Fruit fly (Drosophila melanogaster) whole organism, prepupa: Measurements from ENCODE around the gene alt.

Experiments
- Blimp-1 ChIP-seq: fragments of 200-800 bp; sonication (Bioruptor generic); optimal IDR thresholded peaks from 3 replicates; lab custom pipeline; 2017; ENCODE audit warnings: missing biosample characterization, missing genetic modification characterization, mild to moderate bottlenecking, moderate library complexity, missing genetic modification reagents
- CG10631 ChIP-seq: fragments of 200-800 bp; sonication (Bioruptor generic); optimal IDR thresholded peaks from 2 replicates; lab custom pipeline; 2016; ENCODE audit warnings: missing biosample characterization, missing genetic modification characterization
- CG10669 ChIP-seq: fragments of 200-800 bp; sonication (Bioruptor generic); optimal IDR thresholded peaks from 3 replicates; lab custom pipeline; 2018; ENCODE audit warnings: missing biosample characterization, mild to moderate bottlenecking, missing genetic modification characterization, moderate library complexity
- CG11294 ChIP-seq: fragments of 200-800 bp; sonication (Bioruptor generic); IDR thresholded peaks from 2 replicates; pipeline ENCODE4 v1.3.6; 2022; ENCODE audit warnings: missing biosample characterization, missing genetic modification characterization
- CG11902 ChIP-seq: fragments of 200-800 bp; sonication (Bioruptor generic); optimal IDR thresholded peaks from 3 replicates; lab custom pipeline; 2016; ENCODE audit warnings: missing biosample characterization, missing genetic modification characterization
- CG15336 ChIP-seq: fragments of 200-800 bp; sonication (Bioruptor generic); IDR thresholded peaks from 2 replicates; pipeline ENCODE4 v1.3.6; 2022; ENCODE audit warnings: missing biosample characterization, missing genetic modification characterization
- CG16779 ChIP-seq: fragments of 200-800 bp; sonication (Bioruptor generic); optimal IDR thresholded peaks from 3 replicates; lab custom pipeline; 2017; ENCODE audit warnings: missing biosample characterization, mild to moderate bottlenecking, missing genetic modification characterization
- CG3032 ChIP-seq: fragments of 200-800 bp; optimal IDR thresholded peaks from 2 replicates; lab custom pipeline; 2019; ENCODE audit warnings: missing biosample characterization, mild to moderate bottlenecking, missing genetic modification characterization, moderate library complexity
- CG32006 ChIP-seq: fragments of 200-800 bp; sonication (Bioruptor generic); optimal IDR thresholded peaks from 3 replicates; lab custom pipeline; 2017; ENCODE audit warnings: missing biosample characterization, mild to moderate bottlenecking, missing genetic modification characterization
- CG4318 ChIP-seq: fragments of 200-800 bp; sonication (Bioruptor generic); optimal IDR thresholded peaks from 3 replicates; lab custom pipeline; 2017; ENCODE audit warnings: missing biosample characterization, mild to moderate bottlenecking, missing genetic modification characterization
- CG6276 ChIP-seq: fragments of 200-800 bp; sonication (Bioruptor generic); optimal IDR thresholded peaks from 2 replicates; lab custom pipeline; 2017; ENCODE audit warnings: missing biosample characterization, mild to moderate bottlenecking, missing genetic modification characterization
- CG6792 ChIP-seq: fragments of 200-800 bp; sonication (Bioruptor generic); optimal IDR thresholded peaks from 3 replicates; lab custom pipeline; 2016; ENCODE audit warnings: missing biosample characterization, missing genetic modification characterization
- CG6808 ChIP-seq: fragments of 200-800 bp; sonication (Bioruptor generic); optimal IDR thresholded peaks from 3 replicates; lab custom pipeline; 2017; ENCODE audit warnings: missing biosample characterization, missing genetic modification characterization, mild to moderate bottlenecking, moderate library complexity, missing genetic modification reagents
- CG6854 ChIP-seq: fragments of 200-800 bp; sonication (Bioruptor generic); optimal IDR thresholded peaks from 2 replicates; lab custom pipeline; 2017; ENCODE audit warnings: missing biosample characterization, mild to moderate bottlenecking, missing genetic modification characterization
- CG8119 ChIP-seq: fragments of 200-800 bp; sonication (Bioruptor generic); IDR thresholded peaks from 3 replicates; pipeline ENCODE4 v1.3.6; 2022; ENCODE audit warnings: missing biosample characterization, missing genetic modification characterization
- CG8632 ChIP-seq: fragments of 200-800 bp; sonication (Bioruptor generic); optimal IDR thresholded peaks from 3 replicates; lab custom pipeline; 2016; ENCODE audit warnings: missing biosample characterization, missing genetic modification characterization
- CG9139 ChIP-seq: fragments of 200-800 bp; sonication (Bioruptor generic); optimal IDR thresholded peaks from 3 replicates; lab custom pipeline; 2017; ENCODE audit warnings: missing biosample characterization, mild to moderate bottlenecking, missing genetic modification characterization
- Eip75B ChIP-seq: fragments of 200-800 bp; sonication (Bioruptor generic); optimal IDR thresholded peaks from 3 replicates; lab custom pipeline; 2016; ENCODE audit warnings: missing biosample characterization, missing genetic modification characterization
- Eip78C ChIP-seq: fragments of 200-800 bp; sonication (Bioruptor generic); peaks from one replicate; lab custom pipeline; 2016; ENCODE audit warnings: missing biosample characterization, missing genetic modification characterization
- Eip93F ChIP-seq: fragments of 200-800 bp; sonication (Bioruptor generic); optimal IDR thresholded peaks from 2 replicates; lab custom pipeline; 2016; ENCODE audit warnings: missing biosample characterization, mild to moderate bottlenecking, missing genetic modification characterization
- Ets21C ChIP-seq: fragments of 200-800 bp; sonication (Bioruptor generic); optimal IDR thresholded peaks from 3 replicates; lab custom pipeline; 2016; ENCODE audit warnings: missing biosample characterization, missing genetic modification characterization
- Gug ChIP-seq: fragments of 200-800 bp; sonication (Bioruptor generic); IDR thresholded peaks from 2 replicates; pipeline ENCODE4 v1.3.6; 2022; ENCODE audit warnings: missing biosample characterization, missing genetic modification characterization
- Hr4 ChIP-seq: fragments of 200-800 bp; sonication (Bioruptor generic); optimal IDR thresholded peaks from 3 replicates; lab custom pipeline; 2016; ENCODE audit warnings: missing biosample characterization, missing genetic modification characterization
- Lpt ChIP-seq: fragments of 200-800 bp; sonication (Bioruptor generic); optimal IDR thresholded peaks from 3 replicates; lab custom pipeline; 2016; ENCODE audit warnings: missing biosample characterization, missing genetic modification characterization
- Met ChIP-seq: fragments of 200-800 bp; sonication (Bioruptor generic); optimal IDR thresholded peaks from 3 replicates; lab custom pipeline; 2016; ENCODE audit warnings: missing biosample characterization, missing genetic modification characterization
- OdsH ChIP-seq: fragments of 200-800 bp; sonication (Bioruptor generic); optimal IDR thresholded peaks from 3 replicates; lab custom pipeline; 2016; ENCODE audit warnings: missing biosample characterization, missing genetic modification characterization
- Sox102F ChIP-seq: fragments of 200-800 bp; sonication (Bioruptor generic); optimal IDR thresholded peaks from 2 replicates; lab custom pipeline; 2016; ENCODE audit warnings: missing biosample characterization, mild to moderate bottlenecking, missing genetic modification characterization
- Sox15 ChIP-seq: fragments of 200-800 bp; sonication (Bioruptor generic); optimal IDR thresholded peaks from 3 replicates; lab custom pipeline; 2016; ENCODE audit warnings: missing biosample characterization, missing genetic modification characterization
- achi ChIP-seq: fragments of 200-800 bp; sonication (Bioruptor generic); optimal IDR thresholded peaks from 3 replicates; lab custom pipeline; 2016; ENCODE audit warnings: missing biosample characterization, missing genetic modification characterization
- acj6 ChIP-seq: fragments of 200-800 bp; sonication (Bioruptor generic); optimal IDR thresholded peaks from 3 replicates; lab custom pipeline; 2016; ENCODE audit warnings: missing biosample characterization, missing genetic modification characterization
- dsx ChIP-seq: fragments of 200-800 bp; optimal IDR thresholded peaks from 3 replicates; lab custom pipeline; 2019; ENCODE audit warnings: missing biosample characterization, mild to moderate bottlenecking, missing genetic modification characterization, moderate library complexity; ENCODE audit not compliant: poor library complexity, severe bottlenecking
- esn ChIP-seq: fragments of 200-800 bp; sonication (Bioruptor generic); optimal IDR thresholded peaks from 2 replicates; lab custom pipeline; 2016; ENCODE audit warnings: missing biosample characterization, mild to moderate bottlenecking, missing genetic modification characterization, moderate library complexity
- lz ChIP-seq: fragments of 200-800 bp; sonication (Bioruptor generic); optimal IDR thresholded peaks from 3 replicates; lab custom pipeline; 2016; ENCODE audit warnings: missing biosample characterization, missing genetic modification characterization
- salr ChIP-seq, 2 experiments: fragments of 200-800 bp; sonication (Bioruptor generic); optimal IDR thresholded peaks; 3 replicates each; lab custom pipeline; 2016 to 2018; ENCODE audit warnings: missing biosample characterization in 2 of 2, missing genetic modification characterization in 2 of 2, mild to moderate bottlenecking in 1 of 2
- svp ChIP-seq: fragments of 200-800 bp; sonication (Bioruptor generic); peaks from one replicate; lab custom pipeline; 2016; ENCODE audit warnings: missing biosample characterization, missing genetic modification characterization
- vri ChIP-seq: fragments of 200-800 bp; sonication (Bioruptor generic); optimal IDR thresholded peaks from 3 replicates; lab custom pipeline; 2016; ENCODE audit warnings: missing biosample characterization, mild to moderate bottlenecking, missing genetic modification characterization

The alt gene

dm6 chr3R:17700488-17701130 lies 18.3 kb upstream of the alt start (continued):
- TF ChIP-seq CG6808 (GFP tag; lab: Kevin White, UChicago) (peak; percentile 97), dsx (GFP tag; lab: Kevin White, UChicago) (peak; percentile 98), Hr4 (GFP tag; lab: Kevin White, UChicago) (peak; percentile 94), salr (GFP tag; optimal IDR thresholded peaks at IDR 0.05; lab: Kevin White, UChicago) (peak; percentile 86 to 93), lz (GFP tag; lab: Kevin White, UChicago) (peak; percentile 94), Gug (GFP tag; lab: Robert Waterston, UW) (peak; percentile 97), CG9139 (GFP tag; lab: Kevin White, UChicago) (peak; percentile 97), CG15336 (GFP tag; lab: Robert Waterston, UW) (peak; percentile 99), CG10669 (peak; percentile 97), CG11902 (GFP tag; lab: Kevin White, UChicago) (peak; percentile 95), Ets21C (GFP tag; lab: Kevin White, UChicago) (peak; percentile 80)

dm6 chr3R:17699891-17700487 lies 17.7 kb upstream of the alt start:
- TF ChIP-seq CG32006 (GFP tag; lab: Kevin White, UChicago), result no peak
- peak; percentile 82 for TF ChIP-seq CG6854
- TF ChIP-seq svp (GFP tag; lab: Kevin White, UChicago), result peak; percentile 79
- TF ChIP-seq Eip93F (GFP tag; lab: Kevin White, UChicago), result no peak
- TF ChIP-seq CG6792 (GFP tag; lab: Kevin White, UChicago), result no peak
- TF ChIP-seq Lpt (GFP tag; lab: Kevin White, UChicago), result peak; percentile 77
- no peak for TF ChIP-seq vri (GFP tag; lab: Kevin White, UChicago)
- TF ChIP-seq achi (GFP tag; lab: Kevin White, UChicago), result no peak

dm6 chr3R:17686875-17687274 lies 4.6 kb upstream of the alt start, which contains the start of gene CG31249:
TSS of gene CG31249 (minus strand) at chr3R:17687071.
- TF ChIP-seq OdsH (GFP tag; lab: Kevin White, UChicago), result no peak
- peak; percentile 18 for TF ChIP-seq CG3032 (tag; lab: Kevin White, UChicago)
- TF ChIP-seq CG11294, result no peak
- TF ChIP-seq esn (GFP tag; lab: Kevin White, UChicago), result peak; percentile 46

dm6 chr3R:17684854-17685253 lies 2.5 kb upstream of the alt start, which contains the start of the genes CG31251 and CG31360:
TSS of gene CG31251 (minus strand) at chr3R:17684915.
TSS of gene CG31360 (plus strand) at chr3R:17685097.
- no peak for TF ChIP-seq CG4318 (GFP tag; lab: Kevin White, UChicago)
- no peak for TF ChIP-seq Gug (GFP tag; lab: Robert Waterston, UW)
- no peak for TF ChIP-seq CG9139 (GFP tag; lab: Kevin White, UChicago)
- no peak for TF ChIP-seq Sox15 (GFP tag; lab: Kevin White, UChicago)
- TF ChIP-seq CG10631 (GFP tag; lab: Kevin White, UChicago), result no peak
- TF ChIP-seq CG6854, result no peak
- TF ChIP-seq Met (GFP tag; lab: Kevin White, UChicago), result no peak
- no peak for TF ChIP-seq CG16779 (tag; lab: Kevin White, UChicago)
- TF ChIP-seq Blimp-1 (GFP tag; lab: Kevin White, UChicago), result no peak
- TF ChIP-seq CG3032 (tag; lab: Kevin White, UChicago), result peak; percentile 22
- no peak for TF ChIP-seq CG8632
- no peak for TF ChIP-seq CG10669
- TF ChIP-seq esn (GFP tag; lab: Kevin White, UChicago), result peak; percentile 7
- TF ChIP-seq lz (GFP tag; lab: Kevin White, UChicago), result no peak
- no peak for TF ChIP-seq OdsH (GFP tag; lab: Kevin White, UChicago)
- no peak for TF ChIP-seq Lpt (GFP tag; lab: Kevin White, UChicago)
- TF ChIP-seq CG6276, result no peak
- no peak for TF ChIP-seq CG11902 (GFP tag; lab: Kevin White, UChicago)
- no peak for TF ChIP-seq CG6792 (GFP tag; lab: Kevin White, UChicago)
- no peak for TF ChIP-seq Sox102F (GFP tag; lab: Kevin White, UChicago)
- no peak for TF ChIP-seq Eip75B (GFP tag; lab: Kevin White, UChicago)
- TF ChIP-seq CG8119 (GFP tag; lab: Robert Waterston, UW), result no peak
- TF ChIP-seq acj6 (GFP tag; lab: Kevin White, UChicago), result no peak
- TF ChIP-seq Eip78C (GFP tag; lab: Kevin White, UChicago), result peak; percentile 34
